Fruit fly (Drosophila melanogaster) whole organism, larva: ENCODE data around the gene CG6083.

Source experiments
- noc ChIP-seq: fragments of 200-800 bp; sonication (Bioruptor generic); optimal IDR thresholded peaks from 3 replicates; lab custom pipeline; 2019; ENCODE audit warnings: missing biosample characterization, mild to moderate bottlenecking, missing genetic modification characterization, moderate library complexity

CG6083 gene

dm6 chr3L:11625634-11626175 is at the start of gene CG6083:
Gene CG6083 (minus strand): TSS chr3L:11626125.
- no peak for TF ChIP-seq noc (tag; lab: Kevin White, UChicago)

dm6 chr3L:11656189-11656588 is 30.3 kb upstream of the CG6083 start:
- TF ChIP-seq noc (tag; lab: Kevin White, UChicago), result no peak

dm6 chr3L:11648410-11648809 is 22.5 kb upstream of the CG6083 start, which contains the start of the genes RIOK1 and Polr3H:
Gene RIOK1 (minus strand): TSS chr3L:11648474.
Gene Polr3H (plus strand): TSS chr3L:11648756.
- no peak for TF ChIP-seq noc (tag; lab: Kevin White, UChicago)

- TF ChIP-seq noc (tag; lab: Kevin White, UChicago), result no peak
Measured at dm6 chr3L:11645933-11646332, 20.0 kb upstream of the CG6083 start, which contains the start of gene CG6071. Gene CG6071 (minus strand): TSS chr3L:11646033.

- TF ChIP-seq noc (tag; lab: Kevin White, UChicago), result no peak
Measured at dm6 chr3L:11636829-11637228, 10.9 kb upstream of the CG6083 start.

dm6 chr3L:11634551-11634950 is 8.6 kb upstream of the CG6083 start:
- no peak for TF ChIP-seq noc (tag; lab: Kevin White, UChicago)

dm6 chr3L:11631092-11631491 is 5.2 kb upstream of the CG6083 start, which contains the start of gene CG32091:
Gene CG32091 (plus strand): TSS chr3L:11631392.
- TF ChIP-seq noc (tag; lab: Kevin White, UChicago), result no peak

- TF ChIP-seq noc (tag; lab: Kevin White, UChicago), result no peak
Measured at dm6 chr3L:11630684-11631083, 4.8 kb upstream of the CG6083 start.

dm6 chr3L:11627819-11628483 is 2.0 kb upstream of the CG6083 start, which contains the start of gene Apt1:
Gene Apt1 (plus strand): TSS chr3L:11628037.
- peak; percentile 0 for TF ChIP-seq noc (tag; lab: Kevin White, UChicago)

dm6 chr3L:11626229-11626826 is 403 bp upstream of the CG6083 start, which contains the start of gene PCID2:
Gene PCID2 (plus strand): TSS chr3L:11626441.
- no peak for TF ChIP-seq noc (tag; lab: Kevin White, UChicago)

dm6 chr3L:11624281-11624680 is 1.6 kb downstream of the CG6083 start, which contains the start of gene Akr1B:
Gene Akr1B (minus strand): TSS chr3L:11624381.
- TF ChIP-seq noc (tag; lab: Kevin White, UChicago), result no peak

- TF ChIP-seq noc (tag; lab: Kevin White, UChicago), result peak; percentile 19
Measured at dm6 chr3L:11623245-11623883, 2.6 kb downstream of the CG6083 start.

dm6 chr3L:11622750-11623149 is 3.2 kb downstream of the CG6083 start:
- TF ChIP-seq noc (tag; lab: Kevin White, UChicago), result no peak

dm6 chr3L:11620001-11620400 is 5.9 kb downstream of the CG6083 start, which contains the start of gene Muc68Ca:
Gene Muc68Ca (minus strand): TSS chr3L:11620101.
- no peak for TF ChIP-seq noc (tag; lab: Kevin White, UChicago)

dm6 chr3L:11609835-11610234 is 16.1 kb downstream of the CG6083 start, which contains the start of gene CG42832:
Gene CG42832 (plus strand): TSS chr3L:11610135.
- TF ChIP-seq noc (tag; lab: Kevin White, UChicago), result no peak
